Worm (Caenorhabditis elegans): ENCODE measurements around the gene oac-56.

- TF ChIP-seq flt-1 (GFP tag; IDR thresholded peaks at IDR 0.05), result no peak
- TF ChIP-seq T22C8.4 (GFP tag; IDR thresholded peaks at IDR 0.05), result no peak
- no peak for TF ChIP-seq ref-1 (GFP tag; conservative IDR thresholded peaks at IDR 0.05)
- TF ChIP-seq tab-1 (GFP tag; IDR thresholded peaks at IDR 0.05), result no peak
- no peak for TF ChIP-seq klf-2 (GFP tag; conservative IDR thresholded peaks at IDR 0.05)
- TF ChIP-seq med-1 (GFP tag; optimal IDR thresholded peaks at IDR 0.05; ENCODE audit: insufficient read depth), result no peak
- TF ChIP-seq cog-1 (tag; optimal IDR thresholded peaks at IDR 0.05), result peak; percentile 56
- TF ChIP-seq ztf-23 (GFP tag; IDR thresholded peaks at IDR 0.05), result no peak
- TF ChIP-seq ztf-29 (GFP tag; IDR thresholded peaks at IDR 0.05), result no peak
These were observed 5.6 kb upstream of the oac-56 start for ce11 chrIV:14356120-14356519.
